Fruit fly (Drosophila melanogaster) S2 (cell line): Measurements from ENCODE around the gene CG15525.

Experiments
- CG8478 ChIP-seq: fragments of >200 bp; optimal IDR thresholded peaks from 2 replicates; lab custom pipeline; 2018
- CTCF ChIP-seq, 2 experiments: fragments of >200 bp; optimal IDR thresholded peaks; 2 replicates each; lab custom pipeline; 2018

Gene CG15525

DNA sequence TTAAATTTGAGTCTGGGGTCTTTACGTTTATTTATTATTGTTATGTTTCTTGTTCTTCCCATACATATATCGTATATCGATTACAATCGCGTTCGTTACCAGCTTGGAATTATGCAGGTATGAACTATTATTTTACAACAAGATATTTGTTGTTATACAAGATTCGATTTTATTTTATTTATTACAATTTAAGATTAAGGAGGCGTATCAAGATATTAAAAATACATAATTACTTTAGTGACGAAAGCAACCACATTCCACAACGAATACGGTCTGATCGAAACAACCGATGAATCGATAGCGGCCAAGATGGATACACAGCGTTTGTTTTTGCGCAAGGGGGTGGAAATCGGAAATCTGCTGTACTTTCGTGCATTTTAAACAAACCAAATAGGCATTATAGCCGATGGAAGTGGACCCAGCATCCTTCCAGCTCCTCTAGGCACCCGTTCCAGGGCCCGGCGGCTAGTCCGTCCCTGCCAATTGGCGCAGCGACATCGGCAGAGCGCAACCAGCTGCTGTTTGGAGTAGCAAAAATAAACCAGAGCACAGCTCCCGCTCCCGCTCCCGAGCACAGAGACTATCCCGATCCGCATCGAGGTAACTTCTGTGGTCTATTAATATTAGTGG is at the start of gene CG15525, which contains the start of gene CG11504:
Gene CG15525, minus strand, starts transcription at position 70 of the 630 bp plus-strand sequence.
Gene CG11504, plus strand, starts transcription at position 294 of the 630 bp plus-strand sequence.
- TF ChIP-seq CG8478 (no peak), CTCF (optimal IDR thresholded peaks at IDR 0.05; lab: Kevin White, UChicago) (no peak)

DNA sequence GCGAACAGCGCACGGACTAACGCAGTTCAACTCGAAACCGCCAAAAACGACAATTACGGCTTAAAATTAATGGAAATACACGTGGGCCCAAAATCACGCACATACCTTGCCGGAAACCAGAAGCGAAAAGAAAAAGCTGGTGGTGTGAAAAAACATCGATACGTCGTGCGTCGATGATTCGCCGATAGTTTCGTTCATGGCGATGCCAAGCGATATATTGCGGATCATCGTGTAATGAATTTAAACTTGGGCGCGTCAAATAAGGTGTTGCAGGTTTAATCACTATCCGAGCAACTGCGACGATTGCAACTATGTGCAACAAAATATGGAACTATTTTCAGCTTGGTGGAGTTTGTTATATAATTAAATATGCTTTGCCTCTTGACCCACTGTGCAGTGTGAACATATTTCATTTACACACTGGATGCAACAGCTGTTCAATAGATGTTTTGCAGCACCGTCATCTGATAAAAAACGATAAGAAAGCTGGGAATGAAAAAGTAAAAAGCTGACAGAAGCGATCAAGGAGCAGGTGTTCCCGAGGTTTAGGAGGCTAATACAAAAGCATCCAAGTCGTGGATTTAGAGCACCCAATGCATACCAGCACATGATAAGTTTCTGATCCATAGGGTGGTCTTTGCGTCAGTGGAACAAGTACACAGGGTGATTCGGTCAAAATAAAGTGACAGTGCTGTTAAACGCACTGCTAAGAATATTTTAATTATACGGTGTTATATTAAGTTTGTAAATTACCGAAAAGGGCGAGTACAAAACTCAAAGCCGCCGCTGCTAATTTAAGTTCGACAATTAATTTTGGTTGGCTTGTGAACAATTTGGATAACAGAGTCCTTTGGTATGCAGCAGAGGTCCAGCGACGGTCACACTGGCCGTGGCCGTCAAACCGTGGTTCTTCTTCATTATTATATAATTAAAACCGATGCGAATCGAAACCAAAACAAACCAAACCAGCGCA is 48.8 kb upstream of the CG15525 start, which contains the start of the genes RpL32 and CG7943:
Gene RpL32, minus strand, starts transcription at position 133 of the 973 bp plus-strand sequence.
Gene CG7943, plus strand, starts transcription at position 442 of the 973 bp plus-strand sequence.
- TF ChIP-seq CG8478: no peak
- peak in 1 of 2 experiments; percentile 41 for TF ChIP-seq CTCF (optimal IDR thresholded peaks at IDR 0.05; lab: Kevin White, UChicago)

DNA sequence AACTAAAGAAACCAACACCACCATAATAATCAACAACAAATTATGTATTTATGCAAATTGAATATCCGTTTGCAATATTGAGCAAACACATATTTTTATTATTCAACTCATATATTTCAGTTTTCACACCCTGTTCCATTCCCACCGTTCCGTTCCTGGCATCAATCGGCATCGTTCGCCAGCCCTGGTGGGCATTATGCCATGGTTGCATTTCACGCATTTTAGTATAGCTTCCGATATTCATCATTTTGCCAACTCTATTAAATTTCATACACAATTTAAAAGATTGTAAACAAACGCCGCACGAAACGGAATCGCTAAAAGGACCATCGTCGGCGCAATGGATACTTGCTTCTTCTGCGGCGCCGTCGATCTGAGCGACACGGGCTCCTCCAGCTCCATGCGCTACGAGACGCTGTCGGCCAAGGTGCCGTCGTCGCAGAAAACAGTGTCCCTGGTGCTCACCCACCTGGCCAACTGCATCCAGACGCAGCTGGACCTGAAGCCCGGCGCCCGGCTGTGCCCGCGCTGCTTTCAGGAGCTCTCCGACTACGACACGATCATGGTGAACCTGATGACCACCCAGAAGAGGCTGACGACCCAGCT is 45.8 kb upstream of the CG15525 start, which contains the start of gene Sry-delta:
Gene Sry-delta, plus strand, starts transcription at position 203 of the 606 bp plus-strand sequence.
- no peak for TF ChIP-seq CG8478
- peak; percentile 10 to 34 for TF ChIP-seq CTCF (optimal IDR thresholded peaks at IDR 0.05; lab: Kevin White, UChicago)

DNA sequence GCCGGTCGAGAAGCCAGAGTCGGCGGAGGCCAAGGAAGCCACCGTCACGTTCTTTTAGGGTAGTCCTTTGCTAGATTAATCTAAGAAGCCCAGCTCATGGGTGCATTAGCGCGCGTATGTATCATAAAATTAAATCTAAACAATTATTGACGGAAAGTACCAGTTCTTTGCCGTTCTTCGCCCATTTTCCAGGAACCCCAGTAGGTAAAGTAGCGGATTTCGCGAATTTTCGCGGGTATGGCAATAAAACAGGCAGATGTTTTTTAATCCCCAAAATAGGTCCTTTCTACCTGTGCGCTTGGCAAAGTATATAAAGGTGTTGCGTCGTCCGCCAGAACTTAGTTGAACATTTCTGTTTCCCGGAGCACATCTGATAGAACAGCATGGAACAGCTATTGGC is 43.4 kb upstream of the CG15525 start:
- TF ChIP-seq CG8478 (no peak), CTCF (optimal IDR thresholded peaks at IDR 0.05; lab: Kevin White, UChicago) (no peak)

DNA sequence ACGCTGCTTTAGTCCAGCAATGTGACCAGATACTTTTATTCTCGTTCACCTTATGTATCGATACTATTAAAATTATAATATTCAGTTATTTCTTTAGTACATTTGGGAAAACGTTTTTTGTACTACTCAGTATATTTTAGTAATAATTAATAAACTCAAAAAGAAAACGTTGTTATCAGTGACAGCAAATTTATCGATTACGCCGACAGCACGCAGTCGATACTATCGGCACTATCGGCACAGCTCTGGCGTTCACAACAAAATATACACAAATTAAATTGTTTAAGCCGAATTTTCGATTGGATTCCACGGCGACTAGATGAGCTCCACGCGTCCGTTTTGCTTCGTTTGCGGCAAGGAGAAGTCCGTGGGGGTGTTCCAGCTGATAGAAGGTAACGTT is 42.0 kb upstream of the CG15525 start, which contains the start of the genes janA, Sry-alpha and Sry-beta:
Gene janA, minus strand, starts transcription at position 40 of the 400 bp plus-strand sequence.
Gene Sry-alpha, plus strand, starts transcription at position 226 of the 400 bp plus-strand sequence.
Gene Sry-beta, plus strand, starts transcription at position 226 of the 400 bp plus-strand sequence.
- TF ChIP-seq CTCF (optimal IDR thresholded peaks at IDR 0.05; lab: Kevin White, UChicago): no peak
- TF ChIP-seq CG8478: no peak

DNA sequence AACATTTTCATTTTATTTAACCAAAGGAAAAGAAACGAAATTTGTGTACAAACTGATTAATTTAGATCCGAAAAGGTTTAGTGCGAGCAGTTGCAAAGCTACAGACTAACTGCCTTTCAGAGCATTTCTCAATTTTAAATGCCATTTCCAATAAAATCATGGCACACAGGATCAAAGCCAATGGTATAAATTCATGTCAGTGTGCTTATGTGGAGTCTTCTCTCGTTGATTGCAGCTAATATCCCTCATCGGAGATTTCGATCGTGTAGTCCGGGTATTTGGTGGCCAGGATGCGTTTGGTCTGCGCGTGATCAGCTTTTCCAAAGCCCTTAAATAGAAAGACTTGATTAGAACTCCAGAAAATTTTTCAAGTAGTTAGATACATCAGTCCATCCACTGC is 41.2 kb upstream of the CG15525 start, which contains the start of gene janB:
Gene janB, minus strand, starts transcription at position 101 of the 400 bp plus-strand sequence.
- TF ChIP-seq CTCF (optimal IDR thresholded peaks at IDR 0.05; lab: Kevin White, UChicago): no peak
- no peak for TF ChIP-seq CG8478

DNA sequence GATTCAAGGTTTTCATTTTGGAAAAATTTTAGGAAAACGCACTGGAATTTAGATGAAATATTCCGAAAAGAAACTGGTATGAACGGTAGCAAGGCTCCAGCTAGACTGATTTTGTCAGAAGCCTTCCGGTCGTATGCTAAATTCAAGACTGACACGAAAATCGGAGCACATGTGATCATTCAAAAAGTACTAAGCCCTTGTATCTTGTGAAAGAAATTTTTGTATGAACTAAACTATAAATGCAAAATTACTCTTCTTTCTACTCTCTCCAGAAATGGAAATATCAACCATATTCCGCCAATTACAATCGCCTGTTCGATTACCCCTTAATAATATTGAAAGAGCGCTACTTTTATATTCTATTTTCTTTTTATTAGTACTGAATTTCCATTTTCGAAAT is 40.2 kb upstream of the CG15525 start, which contains the start of gene ocn:
Gene ocn, minus strand, starts transcription at position 101 of the 400 bp plus-strand sequence.
- TF ChIP-seq CG8478: no peak
- no peak for TF ChIP-seq CTCF (optimal IDR thresholded peaks at IDR 0.05; lab: Kevin White, UChicago)

DNA sequence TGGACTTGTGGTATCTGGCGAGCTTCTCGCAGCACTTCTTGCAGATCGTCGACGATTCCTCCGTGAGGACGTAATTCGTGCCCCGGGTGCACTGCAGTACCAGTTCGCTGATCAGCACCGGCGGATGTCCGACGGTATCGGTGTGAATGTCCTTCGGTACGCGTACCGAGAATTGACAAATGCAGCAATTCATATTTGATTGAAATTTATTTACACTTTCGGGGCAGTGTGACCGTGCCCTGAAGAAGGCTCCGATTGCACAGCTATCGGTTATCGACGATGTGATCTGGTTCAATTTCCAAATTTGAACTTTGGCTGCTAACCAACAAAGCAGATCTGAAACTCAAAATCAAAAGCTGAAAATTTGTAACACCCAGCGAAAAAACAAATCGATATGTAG is 39.1 kb upstream of the CG15525 start, which contains the start of gene ZIPIC:
Gene ZIPIC, minus strand, starts transcription at position 262 of the 400 bp plus-strand sequence.
- TF ChIP-seq CTCF (optimal IDR thresholded peaks at IDR 0.05; lab: Kevin White, UChicago): no peak

DNA sequence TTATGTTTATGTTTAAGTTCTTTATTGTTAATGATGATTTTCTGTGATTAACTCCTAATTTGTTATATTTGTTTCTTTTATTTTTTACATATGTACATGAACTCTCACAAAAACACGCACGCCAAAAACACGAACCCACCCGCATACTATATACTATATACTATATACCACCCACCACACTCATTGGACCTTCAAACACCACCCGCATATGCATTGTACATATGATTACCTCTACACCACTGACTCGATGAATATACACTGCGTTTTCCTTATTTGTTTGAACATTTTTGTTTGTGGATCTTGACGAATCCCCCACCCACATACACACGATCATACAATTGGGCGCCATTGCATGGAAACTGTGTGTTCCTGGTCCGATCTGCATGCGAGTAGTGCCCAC is 34.8 kb upstream of the CG15525 start:
- TF ChIP-seq CTCF (optimal IDR thresholded peaks at IDR 0.05; lab: Kevin White, UChicago) (no peak), CG8478 (no peak)

DNA sequence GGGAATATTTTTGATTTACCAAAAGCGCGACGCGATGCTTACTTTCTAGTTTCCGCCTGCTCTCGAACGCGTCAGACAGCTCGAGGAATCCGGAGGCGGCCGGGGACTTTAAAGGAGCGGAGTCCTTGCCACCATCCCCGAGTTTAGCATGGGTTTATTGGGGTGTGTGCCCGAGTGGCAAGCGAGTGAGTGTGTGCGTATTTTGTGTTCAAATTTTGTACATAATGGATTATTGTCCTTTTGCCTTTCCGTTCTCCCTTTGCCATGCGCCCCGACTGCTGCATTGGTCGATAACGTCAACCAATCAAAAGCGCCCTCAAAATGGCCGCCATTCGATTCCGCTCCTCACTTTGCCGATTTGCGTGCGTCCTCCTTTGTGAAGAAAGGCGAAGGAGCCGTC is 32.6 kb upstream of the CG15525 start:
- TF ChIP-seq CTCF (optimal IDR thresholded peaks at IDR 0.05; lab: Kevin White, UChicago): no peak
- TF ChIP-seq CG8478: no peak

DNA sequence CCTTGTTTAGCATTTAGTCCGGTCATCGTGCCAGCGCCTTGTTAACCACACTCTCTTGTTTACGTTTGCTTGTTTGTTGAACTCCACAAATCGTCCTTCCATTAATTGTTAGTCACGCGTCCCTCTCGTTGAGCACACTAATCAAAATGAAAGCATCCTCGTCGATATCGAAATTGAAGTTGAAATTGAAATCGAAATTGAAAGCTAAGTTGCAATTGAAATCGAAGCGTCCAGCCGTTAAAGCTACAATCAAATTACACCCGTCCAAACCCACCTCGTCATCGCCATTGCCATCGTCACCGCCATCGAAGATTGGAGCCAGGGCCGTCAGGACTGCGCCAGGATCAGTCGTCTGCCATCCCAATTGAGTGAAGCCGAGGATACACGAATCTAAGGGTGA is 26.0 kb upstream of the CG15525 start:
- TF ChIP-seq CG8478 (no peak), CTCF (optimal IDR thresholded peaks at IDR 0.05; lab: Kevin White, UChicago) (no peak)

DNA sequence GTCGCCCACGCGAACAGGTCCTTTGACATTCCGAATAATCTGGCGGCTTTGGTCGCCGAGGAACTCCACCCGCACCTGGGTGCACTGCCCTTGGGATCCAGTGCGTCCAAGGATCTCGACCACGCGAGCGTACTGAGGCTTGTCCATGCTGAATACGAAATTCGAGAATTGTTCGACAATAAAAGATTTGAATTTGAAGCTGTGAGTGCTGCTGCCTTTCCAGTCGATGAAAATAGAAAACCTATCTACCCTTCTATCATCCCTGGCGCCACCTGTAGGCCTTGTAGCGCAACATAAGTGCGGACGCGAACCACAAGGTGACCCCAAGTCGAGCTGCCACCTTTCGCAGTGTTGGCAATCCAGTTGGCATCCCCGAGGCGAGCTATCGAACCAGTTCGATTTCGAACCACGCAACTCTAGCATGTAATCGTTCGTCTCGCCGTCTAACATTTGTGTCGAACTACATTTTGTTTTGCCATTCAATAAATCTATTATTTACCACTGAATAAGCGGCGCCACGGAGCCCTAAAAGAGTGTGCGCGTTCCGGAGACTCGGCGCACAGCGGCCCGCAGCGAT is 25.1 kb upstream of the CG15525 start, which contains the start of the genes RpS28a and Axn:
Gene RpS28a, minus strand, starts transcription at position 197 of the 577 bp plus-strand sequence.
Gene Axn, plus strand, starts transcription at position 391 of the 577 bp plus-strand sequence.
- TF ChIP-seq CG8478 (no peak), CTCF (optimal IDR thresholded peaks at IDR 0.05; lab: Kevin White, UChicago) (peak; percentile 99 to 100)

DNA sequence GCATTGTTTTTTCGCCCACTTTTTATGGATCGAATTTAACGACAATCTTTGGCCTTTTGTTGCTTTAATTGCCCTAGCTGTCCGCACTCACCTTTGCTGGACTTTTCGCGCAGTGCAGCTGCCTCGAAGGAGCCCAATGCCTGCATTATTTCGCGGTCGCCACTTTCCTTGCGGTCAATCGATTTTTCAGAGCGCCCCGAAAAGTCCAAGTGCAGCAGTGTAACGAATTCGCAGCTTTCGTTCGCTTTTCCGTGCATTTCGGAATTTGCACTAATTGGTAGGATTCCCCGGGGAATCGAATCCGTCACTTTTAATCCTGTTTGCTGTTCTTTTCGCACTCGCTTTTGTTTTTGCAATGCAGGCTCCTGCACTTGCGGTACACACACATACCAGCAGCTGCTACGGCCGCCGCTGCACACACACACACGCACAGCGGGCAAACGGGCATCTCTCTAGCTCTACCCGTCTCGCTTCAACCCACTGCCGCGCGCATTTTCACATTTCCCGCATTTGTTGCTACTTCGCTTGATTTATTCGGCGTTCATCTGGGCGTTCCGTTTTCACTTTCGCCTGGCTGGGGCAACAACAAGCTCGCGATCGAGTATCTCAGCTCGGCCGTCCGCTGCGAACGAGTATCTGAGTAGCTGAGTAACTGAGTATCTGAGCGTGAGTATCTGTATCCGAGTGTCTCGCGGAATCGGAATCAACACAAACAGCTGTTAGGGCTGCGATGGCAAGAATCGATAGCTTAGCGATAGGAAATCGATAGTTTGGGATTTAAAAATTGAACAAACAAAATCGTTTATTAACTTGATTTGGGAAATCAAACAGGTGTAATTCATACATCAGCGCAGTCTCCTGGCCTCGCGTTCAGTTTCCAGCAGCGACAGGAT is 24.3 kb upstream of the CG15525 start, which contains the start of gene Mgat2:
Gene Mgat2, minus strand, starts transcription at position 663 of the 893 bp plus-strand sequence.
- TF ChIP-seq CG8478: no peak
- TF ChIP-seq CTCF (optimal IDR thresholded peaks at IDR 0.05; lab: Kevin White, UChicago): no peak
